Worm (Caenorhabditis elegans): Measurements from ENCODE around the gene pnn-1.

DNA sequence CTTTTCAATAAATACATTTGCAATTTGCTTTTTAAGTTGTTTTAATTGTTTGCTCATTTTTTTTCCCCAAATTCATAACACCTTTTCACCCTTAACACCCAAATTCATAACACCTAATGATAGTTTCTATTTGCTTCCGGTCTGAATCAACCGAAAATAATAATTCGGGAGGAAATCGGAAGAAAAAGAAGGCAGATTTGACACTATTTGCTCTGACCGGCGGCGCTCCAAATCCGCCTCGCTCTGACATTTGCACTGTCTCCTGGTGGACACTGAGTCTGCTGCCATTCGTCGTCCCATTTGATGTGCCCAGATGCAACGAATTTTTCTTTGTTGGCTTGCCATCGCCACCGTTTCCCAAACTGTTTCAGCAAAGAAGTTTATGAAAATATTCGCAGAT lies 46.8 kb upstream of the pnn-1 start, which contains the start of gene pqn-67:
- TF ChIP-seq ceh-14 (tag; optimal IDR thresholded peaks at IDR 0.05) (no peak), pqm-1 (tag; optimal IDR thresholded peaks at IDR 0.05) (no peak), ceh-31 (tag; optimal IDR thresholded peaks at IDR 0.05) (no peak)
